Worm (Caenorhabditis elegans): Measurements from ENCODE around the gene odr-8.

Gene odr-8

DNA sequence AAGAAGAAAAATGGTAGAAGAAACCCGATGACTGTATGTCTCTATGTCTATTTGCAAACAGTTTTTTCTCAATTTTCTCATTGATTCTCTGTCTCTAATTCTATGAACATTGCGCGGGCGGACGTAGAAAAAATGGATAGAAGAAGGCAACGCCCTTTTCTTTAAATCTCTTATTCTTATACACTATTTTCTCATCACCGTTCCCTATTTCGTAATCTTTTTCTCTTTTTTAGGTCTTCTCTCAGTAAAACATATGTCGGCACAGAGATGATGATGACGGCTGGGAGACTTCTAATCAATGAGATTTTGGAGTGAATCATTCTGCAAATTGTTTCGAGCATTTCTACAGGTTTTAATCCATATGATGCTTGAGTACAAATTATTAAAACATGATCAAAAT, 39.6 kb upstream of the odr-8 start:
- TF ChIP-seq dve-1 (tag; optimal IDR thresholded peaks at IDR 0.05; ENCODE audit: insufficient read depth), result peak; percentile 50
- TF ChIP-seq zfp-3 (GFP tag; conservative IDR thresholded peaks at IDR 0.05), result no peak
- TF ChIP-seq mdl-1 (tag; optimal IDR thresholded peaks at IDR 0.05), result peak in 1 of 2 experiments; percentile 7
- peak; percentile 75 for TF ChIP-seq nhr-28 (tag; optimal IDR thresholded peaks at IDR 0.05)

DNA sequence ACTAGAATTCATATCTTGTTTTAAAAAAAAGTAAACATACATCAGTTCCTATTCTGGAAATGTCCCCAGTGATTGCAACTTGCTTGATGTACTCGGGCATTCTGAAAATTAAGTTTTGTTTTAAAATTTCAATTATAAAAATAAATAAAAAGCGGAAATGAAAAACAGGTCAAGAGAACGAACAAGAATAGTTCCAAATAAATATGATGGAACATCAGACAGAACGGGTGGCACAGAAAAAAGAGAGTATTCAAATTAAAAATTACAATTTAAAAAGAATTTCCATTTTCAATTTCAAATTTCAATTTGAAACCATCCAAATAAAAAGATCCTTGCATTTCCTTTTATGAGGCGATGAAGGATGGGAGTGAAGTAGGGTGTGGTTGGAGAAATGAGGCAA, 38.7 kb upstream of the odr-8 start, which contains the start of gene C01B10.3:
TSS of gene C01B10.3 (minus strand) at position 101 of the 400 bp plus-strand sequence.
- TF ChIP-seq daf-8 (GFP tag; IDR thresholded peaks at IDR 0.05) (no peak), ztf-7 (tag; optimal IDR thresholded peaks at IDR 0.05) (no peak), nhr-48 (tag; optimal IDR thresholded peaks at IDR 0.05) (no peak), madf-5 (GFP tag; IDR thresholded peaks at IDR 0.05) (no peak), mep-1 (tag; optimal IDR thresholded peaks at IDR 0.05) (no peak), nhr-42 (GFP tag; IDR thresholded peaks at IDR 0.05) (no peak), nhr-11 (tag; optimal IDR thresholded peaks at IDR 0.05) (no peak), ceh-62 (tag; optimal IDR thresholded peaks at IDR 0.05) (no peak), sdz-12 (GFP tag; optimal IDR thresholded peaks at IDR 0.05) (no peak), rbr-2 (tag; optimal IDR thresholded peaks at IDR 0.05) (no peak)

DNA sequence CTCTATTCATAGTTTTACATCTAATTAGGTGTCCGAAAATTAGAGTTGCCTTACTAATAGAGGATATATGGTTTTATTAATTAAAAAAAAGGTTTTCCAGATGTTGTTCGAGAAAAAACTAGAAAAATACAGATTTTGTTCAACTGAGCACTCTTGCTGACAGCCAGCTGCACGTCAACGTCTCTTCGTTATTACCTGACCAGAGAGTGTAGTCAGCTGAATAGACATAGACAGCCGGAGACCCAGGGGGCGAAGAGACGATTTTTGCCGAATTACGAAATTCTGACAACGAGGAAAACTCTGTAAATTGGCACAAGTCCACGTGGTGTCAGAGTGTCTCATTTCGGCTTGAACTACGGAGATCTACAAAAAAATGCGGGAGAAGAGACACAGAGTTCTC, 36.1 kb upstream of the odr-8 start:
- TF ChIP-seq mxl-3 (GFP tag; optimal IDR thresholded peaks at IDR 0.05) (peak; percentile 17), mep-1 (tag; optimal IDR thresholded peaks at IDR 0.05) (peak; percentile 29), lsy-2 (tag; optimal IDR thresholded peaks at IDR 0.05) (peak in 1 of 2 experiments; percentile 34), unc-62 (GFP tag; optimal IDR thresholded peaks at IDR 0.05 in 1 of 2) (no peak), unc-62 (tag; optimal IDR thresholded peaks at IDR 0.05) (no peak), pha-4 (GFP tag; IDR thresholded peaks at IDR 0.05) (peak; percentile 52; the same call in 1 of the 2 replicates), pha-4 (tag; optimal IDR thresholded peaks at IDR 0.05) (no peak), dve-1 (tag; optimal IDR thresholded peaks at IDR 0.05; ENCODE audit: insufficient read depth) (peak; percentile 28), hlh-30 (tag; optimal IDR thresholded peaks at IDR 0.05; ENCODE audit: insufficient read depth) (peak; percentile 62), dmd-6 (GFP tag; IDR thresholded peaks at IDR 0.05) (peak; percentile 18; the same call in 1 of the 2 replicates), daf-16 (GFP tag; optimal IDR thresholded peaks at IDR 0.05) (no peak), daf-16 (tag; optimal IDR thresholded peaks at IDR 0.05) (peak; percentile 26), lin-38 (GFP tag; IDR thresholded peaks at IDR 0.05) (peak; percentile 54), F44E2.7 (GFP tag; IDR thresholded peaks at IDR 0.05) (no peak), T26A8.4 (GFP tag; IDR thresholded peaks at IDR 0.05) (no peak), ceh-32 (tag; optimal IDR thresholded peaks at IDR 0.05; ENCODE audit: poor library complexity) (no peak), hif-1 (tag; optimal IDR thresholded peaks at IDR 0.05) (peak in 1 of 2 experiments; percentile 12), hlh-11 (tag; optimal IDR thresholded peaks at IDR 0.05) (peak; percentile 72)

DNA sequence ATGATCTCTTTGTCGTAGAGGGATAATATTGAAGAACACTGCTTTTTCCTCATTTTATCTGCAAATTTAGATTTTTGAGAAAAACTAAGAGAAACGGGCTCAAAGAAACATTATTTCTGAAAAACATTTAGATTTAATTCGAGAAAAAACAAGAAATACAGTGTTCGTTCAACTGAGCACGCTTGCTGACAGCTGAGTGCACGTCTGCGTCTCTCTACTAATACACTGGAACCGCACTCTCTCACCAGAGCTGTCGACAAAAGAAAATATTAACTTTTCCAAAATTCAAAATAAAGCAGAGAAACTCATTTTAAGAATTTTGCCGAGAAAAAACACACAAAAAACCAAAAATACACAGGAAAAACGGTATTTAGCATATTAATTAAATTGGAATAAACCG, 30.8 kb upstream of the odr-8 start, which contains the start of gene drh-1:
TSS of gene drh-1 (minus strand) at position 58 of the 400 bp plus-strand sequence.
- no peak for TF ChIP-seq ztf-7 (tag; optimal IDR thresholded peaks at IDR 0.05)
- no peak for TF ChIP-seq daf-16 (GFP tag; optimal IDR thresholded peaks at IDR 0.05)
- peak; percentile 22 for TF ChIP-seq daf-16 (tag; optimal IDR thresholded peaks at IDR 0.05)
- no peak for TF ChIP-seq lin-39 (tag; optimal IDR thresholded peaks at IDR 0.05)
- TF ChIP-seq tra-1 (GFP tag; IDR thresholded peaks at IDR 0.05), result no peak
- no peak for TF ChIP-seq ZK546.5 (tag; optimal IDR thresholded peaks at IDR 0.05)
- peak; percentile 73 for TF ChIP-seq snpc-1.2 (GFP tag; IDR thresholded peaks at IDR 0.05)
- TF ChIP-seq nhr-6 (tag; optimal IDR thresholded peaks at IDR 0.05), result peak; percentile 18
- TF ChIP-seq dve-1 (tag; optimal IDR thresholded peaks at IDR 0.05; ENCODE audit: insufficient read depth), result peak; percentile 44
- peak; percentile 68 for TF ChIP-seq lin-38 (GFP tag; IDR thresholded peaks at IDR 0.05)
- no peak for TF ChIP-seq ztf-11 (tag; optimal IDR thresholded peaks at IDR 0.05)
- no peak for TF ChIP-seq F10B5.3 (tag; optimal IDR thresholded peaks at IDR 0.05)
- TF ChIP-seq mes-2 (tag; optimal IDR thresholded peaks at IDR 0.05; ENCODE audit: poor library complexity, severe bottlenecking), result peak; percentile 46
- peak in 1 of 2 experiments; percentile 65 for TF ChIP-seq lsy-2 (tag; optimal IDR thresholded peaks at IDR 0.05)
- TF ChIP-seq dmd-9 (GFP tag; IDR thresholded peaks at IDR 0.05), result no peak
- no peak for TF ChIP-seq php-3 (GFP tag; IDR thresholded peaks at IDR 0.05)
